Fruit fly (Drosophila melanogaster) whole organism, wandering third instar larva: Measurements from ENCODE around the gene CG17159.

ENCODE experiments used
- Abd-B ChIP-seq: fragments of >200 bp; optimal IDR thresholded peaks from 2 replicates; lab custom pipeline; 2017; ENCODE audit warnings: missing biosample characterization, missing genetic modification characterization
- CG9705 ChIP-seq: fragments of 200-800 bp; sonication (Bioruptor generic); optimal IDR thresholded peaks from 2 replicates; lab custom pipeline; 2018; ENCODE audit warnings: missing biosample characterization, mild to moderate bottlenecking, missing genetic modification characterization
- Dfd ChIP-seq: fragments of >200 bp; optimal IDR thresholded peaks from 2 replicates; lab custom pipeline; 2017; ENCODE audit warnings: missing biosample characterization, missing genetic modification characterization
- Dif ChIP-seq: fragments of 200-275, 200-300 bp; sonication (Bioruptor generic); optimal IDR thresholded peaks from 2 replicates; lab custom pipeline; 2018; ENCODE audit warnings: missing biosample characterization, missing genetic modification characterization; ENCODE audit not compliant: partially characterized antibody
- Myc ChIP-seq: fragments of >200 bp; optimal IDR thresholded peaks from 2 replicates; lab custom pipeline; 2017
- OdsH ChIP-seq: fragments of 200-800 bp; sonication (Bioruptor generic); optimal IDR thresholded peaks from 2 replicates; lab custom pipeline; 2016; ENCODE audit warnings: missing biosample characterization, mild to moderate bottlenecking, missing genetic modification characterization
- fru ChIP-seq: fragments of 200-800 bp; sonication (Bioruptor generic); optimal IDR thresholded peaks from 3 replicates; lab custom pipeline; 2016; ENCODE audit warnings: missing biosample characterization, mild to moderate bottlenecking, missing genetic modification characterization
- h ChIP-seq: fragments of 200-800 bp; sonication (Bioruptor generic); optimal IDR thresholded peaks from 3 replicates; lab custom pipeline; 2016; ENCODE audit warnings: missing biosample characterization, mild to moderate bottlenecking, missing genetic modification characterization
- pan ChIP-seq: fragments of >200 bp; optimal IDR thresholded peaks from 2 replicates; lab custom pipeline; 2017
- sv ChIP-seq: fragments of 200-800 bp; sonication (Bioruptor generic); optimal IDR thresholded peaks from 3 replicates; lab custom pipeline; 2016; ENCODE audit warnings: missing biosample characterization, missing genetic modification characterization
- tai ChIP-seq: sonication (Bioruptor generic); optimal IDR thresholded peaks from 2 replicates; lab custom pipeline; 2016; ENCODE audit warnings: missing biosample characterization, missing genetic modification characterization
- usp ChIP-seq: fragments of >200 bp; optimal IDR thresholded peaks from 2 replicates; lab custom pipeline; 2017; ENCODE audit warnings: missing biosample characterization, missing genetic modification characterization
- woc ChIP-seq: sonication (Bioruptor generic); optimal IDR thresholded peaks from 2 replicates; lab custom pipeline; 2016; ENCODE audit warnings: missing biosample characterization, mild to moderate bottlenecking, missing genetic modification characterization

DNA sequence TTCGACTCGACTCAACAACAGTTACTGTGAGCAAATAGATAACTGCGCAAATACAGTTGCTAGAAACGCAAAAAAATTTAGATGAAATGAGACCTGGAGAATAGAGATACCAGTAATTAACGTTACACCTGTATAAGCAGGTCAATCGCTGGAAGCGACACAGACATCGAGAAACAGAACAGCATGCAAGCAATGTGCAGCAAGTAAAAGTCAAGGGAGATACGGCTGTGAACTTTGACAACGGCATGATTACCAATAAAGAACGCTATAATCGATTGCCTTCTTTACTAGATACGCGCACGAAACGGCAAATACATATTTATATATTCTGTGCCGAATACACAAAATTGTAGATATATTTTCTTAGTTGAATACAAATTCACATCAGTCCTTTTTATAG lies 1.1 kb downstream of the CG17159 start:
- TF ChIP-seq Dif (GFP tag; lab: Kevin White, UChicago): no peak
- TF ChIP-seq Dfd: no peak
- no peak for TF ChIP-seq h (GFP tag; lab: Kevin White, UChicago)
- no peak for TF ChIP-seq Abd-B
- TF ChIP-seq OdsH (GFP tag; lab: Kevin White, UChicago): no peak
- no peak for TF ChIP-seq tai (GFP tag; lab: Kevin White, UChicago)
- no peak for TF ChIP-seq woc (GFP tag; lab: Kevin White, UChicago)
- no peak for TF ChIP-seq usp
- TF ChIP-seq CG9705 (GFP tag; lab: Kevin White, UChicago): no peak
- TF ChIP-seq Myc (lab: Kevin White, UChicago): no peak
- TF ChIP-seq sv (GFP tag; lab: Kevin White, UChicago): no peak
- TF ChIP-seq fru (GFP tag; lab: Kevin White, UChicago): no peak
- no peak for TF ChIP-seq pan (lab: Kevin White, UChicago)
